Fruit fly (Drosophila melanogaster): ENCODE data around the gene CG16953.

- TF ChIP-seq Myc (optimal IDR thresholded peaks at IDR 0.05) (no peak), h (optimal IDR thresholded peaks at IDR 0.05) (no peak), psq (optimal IDR thresholded peaks at IDR 0.05) (no peak), Sin3A (optimal IDR thresholded peaks at IDR 0.05) (no peak)
These were observed 20.1 kb downstream of the CG16953 start for dm6 chr3R:20565546-20565948.
